Fruit fly (Drosophila melanogaster): ENCODE results near the gene CG17544.

Gene CG17544

dm6 chr2L:19425765-19426329 is 27.6 kb upstream of the CG17544 start (continued):
- TF ChIP-seq chinmo (GFP tag; IDR thresholded peaks at IDR 0.05; ENCODE audit: partially characterized antibody) (no peak), stwl (tag; optimal IDR thresholded peaks at IDR 0.05) (peak; percentile 15), CG6791 (GFP tag; IDR thresholded peaks at IDR 0.05; ENCODE audit: partially characterized antibody) (peak; percentile 19; the same call in 1 of the 3 replicates), Dbx (GFP tag; IDR thresholded peaks at IDR 0.05) (peak; percentile 43; the same call in 2 of the 3 replicates), pnt (GFP tag; optimal IDR thresholded peaks at IDR 0.05) (peak; percentile 55), pb (GFP tag; optimal IDR thresholded peaks at IDR 0.05) (peak; percentile 59), exex (tag; optimal IDR thresholded peaks at IDR 0.05) (peak; percentile 68), CG16863 (GFP tag; optimal IDR thresholded peaks at IDR 0.05) (peak; percentile 39), CG8359 (GFP tag; optimal IDR thresholded peaks at IDR 0.05; ENCODE audit: borderline replicate concordance) (peak; percentile 11), cad (GFP tag; optimal IDR thresholded peaks at IDR 0.05) (no peak), CG8281 (tag; optimal IDR thresholded peaks at IDR 0.05) (peak; percentile 26), B-H2 (GFP tag; optimal IDR thresholded peaks at IDR 0.05) (no peak), Neu2 (GFP tag; optimal IDR thresholded peaks at IDR 0.05; ENCODE audit: borderline replicate concordance) (no peak), CG1529 (GFP tag; optimal IDR thresholded peaks at IDR 0.05) (peak; percentile 52), sens (GFP tag) (peak; percentile 91), Ets65A (GFP tag) (peak; percentile 65), pan (optimal IDR thresholded peaks at IDR 0.05) (no peak), pan (GFP tag; optimal IDR thresholded peaks at IDR 0.05 in 1 of 2, IDR thresholded peaks at IDR 0.05 in 1 of 2) (peak in 1 of 2 experiments; percentile 79), en (GFP tag; optimal IDR thresholded peaks at IDR 0.05) (peak; percentile 73), CG6813 (GFP tag; optimal IDR thresholded peaks at IDR 0.05) (peak; percentile 75), dmrt11E (tag; optimal IDR thresholded peaks at IDR 0.05) (peak; percentile 63), H2.0 (GFP tag; IDR thresholded peaks at IDR 0.05) (peak; percentile 71), CG17568 (GFP tag; optimal IDR thresholded peaks at IDR 0.05) (peak; percentile 59), CG16813 (GFP tag; IDR thresholded peaks at IDR 0.05; ENCODE audit: partially characterized antibody) (no peak), trh (GFP tag; optimal IDR thresholded peaks at IDR 0.05) (peak; percentile 13), pfk (GFP tag; optimal IDR thresholded peaks at IDR 0.05) (no peak), her (GFP tag; optimal IDR thresholded peaks at IDR 0.05) (peak; percentile 22), CG15269 (tag; optimal IDR thresholded peaks at IDR 0.05) (peak; percentile 82), CG10321 (GFP tag; IDR thresholded peaks at IDR 0.05) (no peak), fu2 (GFP tag; optimal IDR thresholded peaks at IDR 0.05) (peak; percentile 38), CG11696 (GFP tag; IDR thresholded peaks at IDR 0.05) (peak; percentile 46; the same call in 1 of the 2 replicates), C15 (GFP tag; IDR thresholded peaks at IDR 0.05) (no peak), CG10209 (GFP tag; optimal IDR thresholded peaks at IDR 0.05) (peak; percentile 57), BtbVII (GFP tag; optimal IDR thresholded peaks at IDR 0.05) (peak; percentile 65), zf30C (GFP tag; optimal IDR thresholded peaks at IDR 0.05) (no peak), Atf-2 (GFP tag; optimal IDR thresholded peaks at IDR 0.05) (peak; percentile 40), dm (GFP tag; optimal IDR thresholded peaks at IDR 0.05) (no peak), gcm (GFP tag; optimal IDR thresholded peaks at IDR 0.05) (peak; percentile 17), ci (GFP tag; IDR thresholded peaks at IDR 0.05) (peak; percentile 77), ERR (GFP tag; optimal IDR thresholded peaks at IDR 0.05) (no peak), CG4424 (GFP tag; optimal IDR thresholded peaks at IDR 0.05) (peak; percentile 74), CG14050 (GFP tag; IDR thresholded peaks at IDR 0.05) (peak; percentile 62; the same call in 2 of the 3 replicates), CG8765 (GFP tag; IDR thresholded peaks at IDR 0.05) (peak; percentile 20; the same call in 1 of the 2 replicates), fru (optimal IDR thresholded peaks at IDR 0.05) (no peak), ac (GFP tag; optimal IDR thresholded peaks at IDR 0.05) (no peak), CG8388 (GFP tag; optimal IDR thresholded peaks at IDR 0.05) (peak; percentile 72), CG12104 (GFP tag; optimal IDR thresholded peaks at IDR 0.05) (peak; percentile 42), CG2199 (GFP tag; IDR thresholded peaks at IDR 0.05) (peak; percentile 82; the same call in 1 of the 3 replicates), CG31365 (tag; optimal IDR thresholded peaks at IDR 0.05) (no peak), slou (GFP tag; optimal IDR thresholded peaks at IDR 0.05) (peak; percentile 44), lbe (GFP tag; optimal IDR thresholded peaks at IDR 0.05) (peak; percentile 12)
